Worm (Caenorhabditis elegans) whole organism, young adult: ENCODE data around the gene cox-6B.

Experiments
- B0035.1 ChIP-seq: sonication (generic microtip); optimal IDR thresholded peaks from 2 replicates; lab custom pipeline; 2016; ENCODE audit warnings: missing genetic modification characterization, mild to moderate bottlenecking, missing compliant biosample characterization, missing genotype, missing genetic modification reagents
- B0336.3 ChIP-seq: fragments of 200-800 bp; sonication (Bioruptor generic); IDR thresholded peaks from 2 replicates; pipeline ENCODE4 v1.3.6; 2022; ENCODE audit warnings: missing genetic modification characterization, missing compliant biosample characterization
- F39B2.1 ChIP-seq: fragments of 200-800 bp; sonication (Bioruptor generic); IDR thresholded peaks from 2 replicates; pipeline ENCODE4 v1.3.6; 2022; ENCODE audit warnings: missing genetic modification reagents, missing genetic modification characterization, missing compliant biosample characterization
- F49E8.2 ChIP-seq: sonication (generic microtip); optimal IDR thresholded peaks from 3 replicates; lab custom pipeline; 2017; ENCODE audit warnings: missing genetic modification characterization, mild to moderate bottlenecking, missing compliant biosample characterization, antibody characterized with exemption, moderate library complexity; ENCODE audit not compliant: insufficient read depth
- F57C9.4 ChIP-seq: sonication (generic microtip); optimal IDR thresholded peaks from 2 replicates; lab custom pipeline; 2017; ENCODE audit warnings: mild to moderate bottlenecking, missing genetic modification characterization, missing compliant biosample characterization
- K11D2.4 ChIP-seq: fragments of 200-800 bp; sonication (Bioruptor generic); IDR thresholded peaks from 2 replicates; pipeline ENCODE4 v1.3.6; 2022; ENCODE audit warnings: missing genetic modification reagents, missing genetic modification characterization, missing compliant biosample characterization
- Y53G8AR.9 ChIP-seq: fragments of 200-800 bp; sonication (Bioruptor generic); conservative IDR thresholded peaks from 2 replicates; pipeline ENCODE4 v1.3.6; 2022; ENCODE audit warnings: missing genetic modification reagents, missing genetic modification characterization, missing compliant biosample characterization
- Y95B8A.8 ChIP-seq: fragments of 200-800 bp; sonication (Bioruptor generic); IDR thresholded peaks from 2 replicates; pipeline ENCODE4 v1.3.6; 2022; ENCODE audit warnings: missing genetic modification reagents, missing genetic modification characterization, missing compliant biosample characterization
- attf-5 ChIP-seq: fragments of 200-800 bp; sonication (Bioruptor generic); optimal IDR thresholded peaks from 2 replicates; lab custom pipeline; 2018; ENCODE audit warnings: mild to moderate bottlenecking, missing genetic modification characterization, missing compliant biosample characterization
- bed-1 ChIP-seq: fragments of 200-800 bp; sonication (Bioruptor generic); IDR thresholded peaks from 2 replicates; pipeline ENCODE4 v1.3.6; 2022; ENCODE audit warnings: missing genetic modification reagents, missing genetic modification characterization, missing compliant biosample characterization
- ccch-3 ChIP-seq: fragments of 200-800 bp; sonication (Bioruptor generic); optimal IDR thresholded peaks from 2 replicates; lab custom pipeline; 2018; ENCODE audit warnings: mild to moderate bottlenecking, missing genetic modification characterization, missing compliant biosample characterization
- cebp-1 ChIP-seq, 2 experiments: fragments of 200-800 bp in 1 of 2; sonication (Bioruptor generic) in 1 of 2; sonication (generic microtip) in 1 of 2; IDR thresholded peaks in 1 of 2; optimal IDR thresholded peaks in 1 of 2; 2 replicates each; pipeline versions ENCODE4 v1.3.6 to Lab custom; 2017 to 2022; ENCODE audit warnings: missing compliant biosample characterization in 2 of 2, missing genetic modification characterization in 2 of 2, mild to moderate bottlenecking in 1 of 2, missing genetic modification reagents in 1 of 2, moderate library complexity in 1 of 2
- ceh-27 ChIP-seq: fragments of 200-800 bp; sonication (Bioruptor generic); optimal IDR thresholded peaks from 2 replicates; lab custom pipeline; 2018; ENCODE audit warnings: mild to moderate bottlenecking, missing genetic modification characterization, moderate library complexity, missing compliant biosample characterization
- ceh-79 ChIP-seq: sonication (generic microtip); optimal IDR thresholded peaks from 2 replicates; lab custom pipeline; 2017; ENCODE audit warnings: mild to moderate bottlenecking, missing genetic modification characterization, missing compliant biosample characterization
- dox-1 ChIP-seq: fragments of 200-800 bp; sonication (Bioruptor generic); IDR thresholded peaks from 2 replicates; pipeline ENCODE4 v1.3.6; 2022; ENCODE audit warnings: missing genetic modification reagents, missing genetic modification characterization, missing compliant biosample characterization
- dpl-1 ChIP-seq: fragments of 150-350 bp; optimal IDR thresholded peaks from 2 replicates; lab custom pipeline; 2014; ENCODE audit warnings: missing biosample characterization, missing genetic modification reagents, missing genetic modification characterization
- egl-44 ChIP-seq: fragments of 200-800 bp; sonication (Bioruptor generic); IDR thresholded peaks from 2 replicates; pipeline ENCODE4 v1.3.6; 2022; ENCODE audit warnings: missing genetic modification reagents, missing genetic modification characterization, missing compliant biosample characterization
- ets-4 ChIP-seq: fragments of 200-800 bp; sonication (Bioruptor generic); optimal IDR thresholded peaks from 2 replicates; lab custom pipeline; 2018; ENCODE audit warnings: mild to moderate bottlenecking, missing genetic modification characterization, missing compliant biosample characterization
- hsf-1 ChIP-seq: fragments of 200-800 bp; sonication (Bioruptor generic); IDR thresholded peaks from 2 replicates; pipeline ENCODE4 v1.3.6; 2022; ENCODE audit warnings: missing genetic modification reagents, missing genetic modification characterization, missing compliant biosample characterization
- let-607 ChIP-seq, 2 experiments: fragments of 200-800 bp in 1 of 2; sonication (Bioruptor generic) in 1 of 2; sonication (generic microtip) in 1 of 2; optimal IDR thresholded peaks; 2 replicates each; lab custom pipeline; 2016 to 2018; ENCODE audit warnings: mild to moderate bottlenecking in 2 of 2, missing compliant biosample characterization in 2 of 2, missing genetic modification characterization in 2 of 2, moderate library complexity in 2 of 2, missing genotype in 1 of 2
- lin-26 ChIP-seq: fragments of 200-800 bp; sonication (Bioruptor generic); IDR thresholded peaks from 2 replicates; pipeline ENCODE4 v1.3.6; 2022; ENCODE audit warnings: missing genetic modification reagents, missing genetic modification characterization, missing compliant biosample characterization
- lin-35 ChIP-seq, 3 experiments: fragments of 150-350 bp in 2 of 3; sonication (generic microtip) in 1 of 3; optimal IDR thresholded peaks; 2 replicates each; lab custom pipeline; 2014 to 2018; ENCODE audit warnings: missing biosample characterization in 3 of 3, missing genetic modification characterization in 3 of 3, missing genetic modification reagents in 3 of 3
- lin-40 ChIP-seq: sonication (generic microtip); optimal IDR thresholded peaks from 2 replicates; lab custom pipeline; 2016; ENCODE audit warnings: missing genetic modification characterization, mild to moderate bottlenecking, missing compliant biosample characterization, missing genotype, missing genetic modification reagents
- lir-1 ChIP-seq: fragments of 200-800 bp; sonication (Bioruptor generic); conservative IDR thresholded peaks from 2 replicates; pipeline ENCODE4 v1.3.6; 2022; ENCODE audit warnings: missing genetic modification reagents, missing genetic modification characterization, missing compliant biosample characterization
- madf-10 ChIP-seq: sonication (generic microtip); optimal IDR thresholded peaks from 2 replicates; lab custom pipeline; 2016; ENCODE audit warnings: mild to moderate bottlenecking, missing genetic modification characterization, missing compliant biosample characterization
- mcd-1 ChIP-seq: fragments of 200-800 bp; sonication (Bioruptor generic); IDR thresholded peaks from 2 replicates; pipeline ENCODE4 v1.3.6; 2022; ENCODE audit warnings: missing genetic modification reagents, missing genetic modification characterization, missing compliant biosample characterization
- mxl-1 ChIP-seq: sonication (generic microtip); optimal IDR thresholded peaks from 2 replicates; lab custom pipeline; 2016; ENCODE audit warnings: missing genetic modification characterization, missing compliant biosample characterization
- nhr-120 ChIP-seq: fragments of 200-800 bp; sonication (Bioruptor generic); IDR thresholded peaks from 2 replicates; pipeline ENCODE4 v1.3.6; 2022; ENCODE audit warnings: missing genetic modification characterization, missing compliant biosample characterization
- nhr-80 ChIP-seq: sonication (generic microtip); optimal IDR thresholded peaks from 2 replicates; lab custom pipeline; 2016; ENCODE audit warnings: missing genetic modification characterization, missing compliant biosample characterization
- snpc-3.4 ChIP-seq: sonication (generic microtip); optimal IDR thresholded peaks from 2 replicates; lab custom pipeline; 2017; ENCODE audit warnings: missing genetic modification characterization, mild to moderate bottlenecking, missing compliant biosample characterization, antibody characterized with exemption, moderate library complexity, missing genotype, missing genetic modification reagents
- somi-1 ChIP-seq: fragments of 200-800 bp; sonication (Bioruptor generic); optimal IDR thresholded peaks from 2 replicates; lab custom pipeline; 2018; ENCODE audit warnings: mild to moderate bottlenecking, missing genetic modification characterization, missing compliant biosample characterization
- unc-62 ChIP-seq: fragments of 150-350 bp; optimal IDR thresholded peaks from 2 replicates; lab custom pipeline; 2014; ENCODE audit warnings: missing biosample characterization, missing genetic modification reagents, missing genetic modification characterization
- zfh-2 ChIP-seq: fragments of 200-800 bp; sonication (Bioruptor generic); conservative IDR thresholded peaks from 2 replicates; pipeline ENCODE4 v1.3.6; 2022; ENCODE audit warnings: missing genetic modification reagents, missing genetic modification characterization, missing compliant biosample characterization

The cox-6B gene

ce11 chrIII:2746553-2746952 is 47.1 kb downstream of the cox-6B start, which contains the start of gene Y71H2AM.14 (continued):
- no peak for TF ChIP-seq F57C9.4 (tag; lab: Kevin White, UChicago)
- TF ChIP-seq madf-10 (tag; lab: Kevin White, UChicago), result no peak

ce11 chrIII:2756260-2756659 is 56.8 kb downstream of the cox-6B start, which contains the start of gene gldi-9:
TSS of gene gldi-9 (minus strand) at chrIII:2756360.
- TF ChIP-seq unc-62, result no peak
- TF ChIP-seq egl-44 (GFP tag; lab: Robert Waterston, UW), result no peak
- TF ChIP-seq mcd-1 (GFP tag; lab: Robert Waterston, UW), result no peak
- no peak for TF ChIP-seq F39B2.1 (GFP tag; lab: Robert Waterston, UW)
- TF ChIP-seq B0035.1 (tag; lab: Kevin White, UChicago), result no peak
- TF ChIP-seq K11D2.4 (GFP tag; lab: Robert Waterston, UW), result no peak
- no peak for TF ChIP-seq hsf-1 (GFP tag; lab: Robert Waterston, UW)
- TF ChIP-seq lin-35 (GFP tag; optimal IDR thresholded peaks at IDR 0.05; lab: Kevin White, UChicago), result no peak

- TF ChIP-seq Y95B8A.8 (GFP tag; lab: Robert Waterston, UW), result no peak
- TF ChIP-seq nhr-120, result no peak
- TF ChIP-seq bed-1 (GFP tag; lab: Robert Waterston, UW), result no peak
- TF ChIP-seq mcd-1 (GFP tag; lab: Robert Waterston, UW), result no peak
- no peak for TF ChIP-seq snpc-3.4 (tag; lab: Kevin White, UChicago)
- TF ChIP-seq Y53G8AR.9 (GFP tag; lab: Robert Waterston, UW), result no peak
- TF ChIP-seq somi-1, result no peak
- no peak for TF ChIP-seq lin-40
- TF ChIP-seq ceh-27 (GFP tag; lab: Kevin White, UChicago), result no peak
- no peak for TF ChIP-seq lir-1 (GFP tag; lab: Robert Waterston, UW)
These were observed 58.0 kb downstream of the cox-6B start for ce11 chrIII:2757478-2757877.

DNA sequence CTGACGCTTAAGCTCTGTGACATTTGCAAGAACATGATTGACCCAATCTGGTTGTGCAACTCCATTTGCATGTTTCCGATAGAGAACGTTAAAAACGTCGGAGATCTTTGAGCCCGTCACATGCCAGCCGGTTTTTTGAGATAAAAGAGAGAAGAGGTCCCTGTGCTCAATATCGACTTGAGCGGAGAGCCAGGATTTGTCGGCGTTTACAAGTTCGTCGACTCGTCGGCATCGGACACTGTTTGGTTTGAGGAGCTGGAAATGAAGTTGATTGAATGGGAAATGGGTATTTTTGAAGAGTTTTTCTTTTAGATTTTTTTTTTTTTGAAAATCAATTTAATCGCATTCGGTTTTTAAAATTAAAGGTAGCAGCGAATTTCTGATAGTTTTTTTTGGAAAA is 58.6 kb downstream of the cox-6B start:
- TF ChIP-seq lin-26 (GFP tag; lab: Robert Waterston, UW), result 0 out of 2 replicates have a peak, but pooled peaks have one; percentile 29
- no peak for TF ChIP-seq B0336.3 (GFP tag; lab: Robert Waterston, UW)

DNA sequence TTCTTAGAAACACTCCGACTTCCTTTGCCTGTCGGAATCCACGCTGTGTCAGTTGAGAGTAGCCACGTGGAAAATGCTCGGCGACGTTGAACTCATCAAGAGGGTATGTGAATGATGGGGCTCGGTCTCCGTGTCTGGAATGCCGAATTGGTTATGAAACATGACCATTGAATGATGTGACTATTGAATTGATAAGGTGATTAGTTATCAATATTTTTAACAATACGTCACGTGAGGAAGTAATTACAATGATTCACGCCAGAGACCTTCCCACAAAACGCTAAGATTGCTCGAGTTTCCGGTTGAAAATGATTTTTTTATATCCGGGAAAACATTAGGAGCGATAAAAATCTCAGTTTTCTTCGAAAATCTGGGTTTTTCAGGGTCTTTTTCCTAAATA is 59.8 kb downstream of the cox-6B start:
- TF ChIP-seq lir-1 (GFP tag; lab: Robert Waterston, UW) (no peak), cebp-1 (GFP tag; IDR thresholded peaks at IDR 0.05; lab: Robert Waterston, UW) (0 out of 2 replicates have a peak, but pooled peaks have one; percentile 30), cebp-1 (tag; optimal IDR thresholded peaks at IDR 0.05; lab: Kevin White, UChicago) (peak; percentile 48), nhr-80 (tag; lab: Kevin White, UChicago) (peak; percentile 52)

- no peak for TF ChIP-seq F49E8.2
- TF ChIP-seq ccch-3 (GFP tag; lab: Kevin White, UChicago), result no peak
- peak; percentile 70 for TF ChIP-seq ets-4 (GFP tag; lab: Kevin White, UChicago)
- peak; percentile 97 for TF ChIP-seq nhr-80 (tag; lab: Kevin White, UChicago)
- TF ChIP-seq dox-1 (GFP tag; lab: Robert Waterston, UW), result peak; percentile 66
- no peak for TF ChIP-seq zfh-2 (GFP tag; lab: Robert Waterston, UW)
- TF ChIP-seq attf-5, result peak; percentile 39
- TF ChIP-seq ceh-79, result no peak
- peak; percentile 4 for TF ChIP-seq unc-62
- 0 out of 2 replicates have a peak, but pooled peaks have one; percentile 44 for TF ChIP-seq B0336.3 (GFP tag; lab: Robert Waterston, UW)
- peak in 1 of 2 experiments; percentile 4 for TF ChIP-seq let-607 (tag; optimal IDR thresholded peaks at IDR 0.05; lab: Kevin White, UChicago)
- TF ChIP-seq mcd-1 (GFP tag; lab: Robert Waterston, UW), result 0 out of 2 replicates have a peak, but pooled peaks have one; percentile 28
- no peak for TF ChIP-seq dpl-1
- TF ChIP-seq egl-44 (GFP tag; lab: Robert Waterston, UW), result peak; percentile 44; the same call in 1 of the 2 replicates
- no peak for TF ChIP-seq mxl-1
- peak; percentile 88; the same call in 1 of the 2 replicates for TF ChIP-seq cebp-1 (GFP tag; IDR thresholded peaks at IDR 0.05; lab: Robert Waterston, UW)
- TF ChIP-seq cebp-1 (tag; optimal IDR thresholded peaks at IDR 0.05; lab: Kevin White, UChicago), result peak; percentile 88
- TF ChIP-seq, all 124 proteins: peak for 10
These were observed 61.3 kb downstream of the cox-6B start, which contains the start of gene pho-9 for ce11 chrIII:2760726-2761125. TSS of gene pho-9 (minus strand) at chrIII:2760816.
